Worm (Caenorhabditis elegans) whole organism, mixed stage, embryonic: ENCODE data around the gene F17H10.1.

Experiments used
- blmp-1 ChIP-seq: fragments of 150-350 bp; optimal IDR thresholded peaks from 2 replicates; lab custom pipeline; 2014; ENCODE audit warnings: missing biosample characterization, missing genetic modification characterization
- elt-1 ChIP-seq: sonication (generic microtip); optimal IDR thresholded peaks from 2 replicates; lab custom pipeline; 2017; ENCODE audit warnings: missing genetic modification characterization, mild to moderate bottlenecking, missing compliant biosample characterization, antibody characterized with exemption, moderate library complexity, borderline replicate concordance; ENCODE audit not compliant: insufficient read depth
- elt-3 ChIP-seq: fragments of 150-350 bp; optimal IDR thresholded peaks from 2 replicates; lab custom pipeline; 2014; ENCODE audit warnings: missing biosample characterization, missing genetic modification characterization
- lin-32 ChIP-seq: fragments of 200-800 bp; sonication (Bioruptor generic); optimal IDR thresholded peaks from 2 replicates; lab custom pipeline; 2018; ENCODE audit warnings: mild to moderate bottlenecking, missing genetic modification characterization, missing compliant biosample characterization
- nhr-28 ChIP-seq: fragments of 150-350 bp; optimal IDR thresholded peaks from 2 replicates; lab custom pipeline; 2014; ENCODE audit warnings: missing biosample characterization, missing genetic modification characterization
- nhr-76 ChIP-seq: sonication (generic microtip); optimal IDR thresholded peaks from 2 replicates; lab custom pipeline; 2017; ENCODE audit warnings: missing biosample characterization, missing genetic modification characterization
- pha-4 ChIP-seq: fragments of 150-350 bp; optimal IDR thresholded peaks from 2 replicates; lab custom pipeline; 2018; ENCODE audit warnings: missing biosample characterization, missing genetic modification reagents, missing genetic modification characterization
- unc-39 ChIP-seq: fragments of 150-350 bp; optimal IDR thresholded peaks from 2 replicates; lab custom pipeline; 2014; ENCODE audit warnings: missing biosample characterization, missing genetic modification characterization

- TF ChIP-seq pha-4 (tag; lab: Kevin White, UChicago), result no peak
- no peak for TF ChIP-seq elt-1 (tag; lab: Kevin White, UChicago)
- TF ChIP-seq blmp-1, result no peak
- no peak for TF ChIP-seq nhr-76
- no peak for TF ChIP-seq elt-3
- TF ChIP-seq nhr-28 (tag; lab: Kevin White, UChicago), result no peak
- TF ChIP-seq lin-32 (GFP tag; lab: Kevin White, UChicago), result no peak
- TF ChIP-seq unc-39 (tag; lab: Kevin White, UChicago), result no peak
Observed at ce11 chrX:13122191-13122590, 17.1 kb downstream of the F17H10.1 start, which contains the start of gene snx-17.
